Worm (Caenorhabditis elegans): ENCODE measurements around the gene top-2.

DNA sequence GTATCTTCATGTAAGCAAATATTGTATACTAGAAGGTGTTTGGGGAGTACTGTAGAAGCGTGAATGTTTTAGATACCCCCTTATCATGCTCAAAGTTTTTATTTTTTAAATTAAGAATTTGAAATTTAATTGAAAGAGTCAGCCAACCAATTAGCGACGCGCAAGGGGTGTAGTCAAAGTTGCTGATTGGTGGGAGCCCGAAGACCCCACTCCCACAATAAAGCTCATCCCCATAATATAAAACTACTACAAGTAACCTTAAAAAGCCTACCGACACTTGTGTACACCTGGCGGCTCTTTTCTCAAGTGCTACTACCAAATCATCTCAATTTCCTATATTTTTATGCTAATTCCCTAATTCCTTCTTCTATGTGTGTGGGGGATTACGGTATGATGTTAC, 24.8 kb downstream of the top-2 start:
- no peak for TF ChIP-seq scrt-1 (GFP tag; IDR thresholded peaks at IDR 0.05)
- no peak for TF ChIP-seq ceh-13 (GFP tag; optimal IDR thresholded peaks at IDR 0.05)
- no peak for TF ChIP-seq ama-1 (optimal IDR thresholded peaks at IDR 0.05)
- no peak for TF ChIP-seq tbx-37 (GFP tag; conservative IDR thresholded peaks at IDR 0.05)
- TF ChIP-seq aly-1 (tag; optimal IDR thresholded peaks at IDR 0.05): no peak
- no peak for TF ChIP-seq tbx-11 (GFP tag; IDR thresholded peaks at IDR 0.05)
- TF ChIP-seq sea-1 (GFP tag; conservative IDR thresholded peaks at IDR 0.05): no peak
- no peak for TF ChIP-seq flt-1 (GFP tag; IDR thresholded peaks at IDR 0.05)
- TF ChIP-seq B0310.2 (tag; optimal IDR thresholded peaks at IDR 0.05): no peak
- TF ChIP-seq ceh-36 (tag; optimal IDR thresholded peaks at IDR 0.05): peak; percentile 6
- no peak for TF ChIP-seq ets-7 (tag; optimal IDR thresholded peaks at IDR 0.05)
